Fruit fly (Drosophila melanogaster) S2 (cell line): ENCODE data around the gene Aasdh.

Experiments
- CG8478 ChIP-seq: fragments of >200 bp; optimal IDR thresholded peaks from 2 replicates; lab custom pipeline; 2018
- CTCF ChIP-seq, 2 experiments: fragments of >200 bp; optimal IDR thresholded peaks; 2 replicates each; lab custom pipeline; 2018

The Aasdh gene

DNA sequence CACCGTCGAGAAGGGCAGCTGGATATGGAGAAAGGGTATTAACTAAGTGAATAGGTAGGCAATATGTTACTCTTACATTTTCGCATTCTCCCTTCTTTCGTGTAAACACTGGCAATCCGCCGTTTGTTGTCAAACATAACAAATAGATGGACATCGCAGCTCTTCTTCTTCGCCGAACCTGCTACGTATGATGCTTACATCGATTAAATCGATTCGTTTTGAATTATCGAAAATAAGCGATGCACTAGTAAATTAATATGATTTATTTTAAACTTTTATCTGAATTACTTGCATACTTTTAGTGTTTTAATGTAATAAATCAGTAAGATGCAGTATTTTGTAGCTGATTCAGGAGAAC, 46.5 kb downstream of the Aasdh start, which contains the start of gene fy:
TSS of gene fy (minus strand) at position 353 of the 358 bp plus-strand sequence.
- TF ChIP-seq CG8478 (lab: Kevin White, UChicago) (no peak), CTCF (optimal IDR thresholded peaks at IDR 0.05; lab: Kevin White, UChicago) (no peak)

DNA sequence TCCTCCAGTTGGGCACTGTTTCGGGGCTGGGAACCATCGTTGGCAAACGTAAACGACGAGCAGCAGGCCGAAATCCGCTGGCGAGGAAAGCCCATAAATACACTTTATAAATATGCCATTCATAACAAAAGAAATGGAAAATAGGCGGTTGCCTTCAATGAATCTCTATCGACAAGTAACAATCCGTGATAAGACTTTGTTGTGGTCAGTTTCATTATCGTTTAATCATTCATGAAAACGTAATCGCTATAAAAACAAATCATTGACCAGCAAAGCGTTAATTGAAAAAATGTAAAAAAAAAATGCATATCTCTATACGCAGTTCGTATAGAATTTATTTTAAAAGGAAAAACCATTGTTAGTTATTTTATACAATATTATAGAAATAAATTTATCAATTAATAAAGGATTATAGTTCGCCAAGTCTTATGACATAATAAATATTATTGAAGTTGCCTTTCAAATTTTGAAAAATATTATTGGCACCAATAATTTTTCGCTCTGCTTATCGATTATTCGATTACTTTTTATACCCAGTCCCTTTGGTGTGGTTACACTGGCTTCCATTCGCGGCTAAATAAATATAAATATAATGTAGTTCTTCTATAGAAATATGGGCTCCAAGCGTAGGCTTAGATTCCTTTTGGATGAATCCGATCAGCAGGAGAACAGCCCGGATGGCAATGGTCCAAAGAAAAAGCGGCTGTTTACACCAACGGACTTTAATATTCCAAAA, 49.3 kb downstream of the Aasdh start, which contains the start of gene CG31898:
TSS of gene CG31898 (plus strand) at position 559 of the 736 bp plus-strand sequence.
- TF ChIP-seq CTCF (optimal IDR thresholded peaks at IDR 0.05; lab: Kevin White, UChicago) (no peak), CG8478 (lab: Kevin White, UChicago) (no peak)

DNA sequence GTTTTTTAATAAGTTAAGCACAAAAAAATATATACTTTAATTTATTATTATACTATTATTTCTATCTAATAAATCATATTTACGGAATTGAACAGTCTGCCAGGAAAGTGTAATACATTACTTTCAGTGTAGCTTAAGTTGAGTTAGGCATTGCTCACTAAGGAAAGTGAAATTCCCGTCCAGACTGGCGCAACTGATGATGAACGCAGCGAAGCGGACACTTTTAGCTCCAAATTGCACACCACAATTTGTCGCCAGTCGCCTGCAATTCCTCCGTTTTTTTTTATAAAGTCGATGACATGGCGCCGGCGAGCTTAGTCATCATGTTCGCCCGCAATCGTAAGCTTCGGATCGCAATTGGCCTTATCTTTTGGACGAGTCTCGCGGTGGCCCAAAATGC, 50.7 kb downstream of the Aasdh start, which contains the start of gene CG13386:
TSS of gene CG13386 (plus strand) at position 301 of the 400 bp plus-strand sequence.
- TF ChIP-seq CTCF (optimal IDR thresholded peaks at IDR 0.05; lab: Kevin White, UChicago): no peak
- TF ChIP-seq CG8478 (lab: Kevin White, UChicago): no peak

DNA sequence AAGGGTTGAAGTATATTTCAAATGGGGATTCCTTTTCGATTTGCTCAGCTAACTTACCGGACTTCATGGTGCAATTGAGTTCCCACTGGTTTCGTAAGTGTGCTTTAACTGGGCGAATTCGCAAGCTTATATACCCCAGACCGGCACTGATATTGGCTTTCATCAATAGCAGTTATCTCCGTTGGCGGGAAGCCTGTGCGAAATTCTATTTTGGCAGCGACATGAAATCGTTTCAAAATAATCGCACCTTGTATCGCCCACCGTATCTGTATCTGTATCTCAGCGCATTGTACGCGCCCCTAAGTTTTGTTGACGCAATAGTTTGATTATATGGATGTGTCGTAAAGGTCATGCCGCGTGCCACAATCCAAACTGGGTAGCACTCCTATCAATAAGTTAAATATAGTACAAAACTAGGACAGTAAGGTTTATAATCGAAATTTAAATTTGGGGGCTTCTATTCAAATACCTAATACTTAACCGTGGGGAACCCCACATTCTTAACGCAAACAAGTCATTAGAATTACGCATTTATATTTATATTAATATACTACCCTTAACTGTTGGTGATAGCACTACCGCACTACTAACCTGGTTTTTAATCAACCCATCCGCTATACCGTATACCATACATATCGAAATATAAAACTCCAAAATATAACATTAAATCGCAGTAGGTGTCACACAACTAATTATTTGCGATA, 53.2 kb downstream of the Aasdh start, which contains the start of the genes Peritrophin-15a and CG13385:
TSS of gene Peritrophin-15a (minus strand) at position 101 of the 704 bp plus-strand sequence.
TSS of gene CG13385 (plus strand) at position 654 of the 704 bp plus-strand sequence.
- TF ChIP-seq CG8478 (lab: Kevin White, UChicago) (no peak), CTCF (optimal IDR thresholded peaks at IDR 0.05; lab: Kevin White, UChicago) (no peak)
